Comparison of ENCODE assay signal across 1 fruit fly cellular context in genomic region chrX:8227942-8228341, dm6.
TF ChIP-seq lines count a peak whose summit lies in the region.

No protein-coding gene starts in this region.

TF ChIP-seq in whole organism, embryonic, 481 proteins besides CTCF, POLR2A, EP300 and RAD21 (continued from another document):
- TF ChIP-seq CG17829 (tag; optimal IDR thresholded peaks at IDR 0.05; lab: Kevin White, UChicago) (no peak), dm (GFP tag; optimal IDR thresholded peaks at IDR 0.05; lab: Kevin White, UChicago) (no peak), Lim3 (GFP tag; IDR thresholded peaks at IDR 0.05; lab: Robert Waterston, UW) (no peak), CG18011 (GFP tag; optimal IDR thresholded peaks at IDR 0.05; lab: Kevin White, UChicago) (no peak), CG8478 (optimal IDR thresholded peaks at IDR 0.05; lab: Kevin White, UChicago) (peak; percentile 11)
